Fruit fly (Drosophila melanogaster) whole organism, embryonic: ENCODE data around the gene Psa.
A peak's percentile ranks its signal among the peaks of the same experiment; 100 is the strongest.

Experiments
- Atf6 ChIP-seq: fragments of 200-800 bp; sonication (Bioruptor generic); IDR thresholded peaks from 2 replicates; pipeline ENCODE4 v1.3.6; 2022; ENCODE audit warnings: missing biosample characterization, missing genetic modification characterization
- Bgb ChIP-seq: fragments of 200-800 bp; sonication (Bioruptor generic); IDR thresholded peaks from 2 replicates; pipeline ENCODE4 v1.3.6; 2022; ENCODE audit warnings: missing biosample characterization, missing genetic modification characterization; ENCODE audit not compliant: partially characterized antibody
- CG12219 ChIP-seq: fragments of 200-800 bp; sonication (Bioruptor generic); optimal IDR thresholded peaks from 3 replicates; lab custom pipeline; 2018; ENCODE audit warnings: missing biosample characterization, mild to moderate bottlenecking, missing genetic modification characterization
- CG12391 ChIP-seq: fragments of 200-800 bp; sonication (Bioruptor generic); optimal IDR thresholded peaks from 3 replicates; lab custom pipeline; 2018; ENCODE audit warnings: missing biosample characterization, mild to moderate bottlenecking, missing genetic modification characterization, moderate library complexity
- CG12942 ChIP-seq: fragments of 200-800 bp; sonication (Bioruptor generic); optimal IDR thresholded peaks from 3 replicates; lab custom pipeline; 2016; ENCODE audit warnings: missing biosample characterization, missing genetic modification characterization
- CG15696 ChIP-seq: fragments of 200-800 bp; sonication (Bioruptor generic); optimal IDR thresholded peaks from 2 replicates; lab custom pipeline; 2019; ENCODE audit warnings: missing biosample characterization, mild to moderate bottlenecking, missing genetic modification characterization, moderate library complexity
- CG16779 ChIP-seq: fragments of 200-800 bp; sonication (Bioruptor generic); IDR thresholded peaks from 2 replicates; pipeline ENCODE4 v1.3.6; 2022; ENCODE audit warnings: missing biosample characterization, missing genetic modification characterization
- CG17802 ChIP-seq: fragments of 200-800 bp; sonication (Bioruptor generic); optimal IDR thresholded peaks from 2 replicates; lab custom pipeline; 2018; ENCODE audit warnings: missing biosample characterization, mild to moderate bottlenecking, missing genetic modification characterization, moderate library complexity
- CG18011 ChIP-seq: fragments of 200-800 bp; sonication (Bioruptor generic); optimal IDR thresholded peaks from 2 replicates; lab custom pipeline; 2017; ENCODE audit warnings: missing biosample characterization, missing genetic modification characterization, mild to moderate bottlenecking, moderate library complexity, missing genotype
- CG2889 ChIP-seq: fragments of 200-800 bp; sonication (Bioruptor generic); IDR thresholded peaks from 3 replicates; pipeline ENCODE4 v1.3.6; 2022; ENCODE audit warnings: missing biosample characterization, missing genetic modification characterization
- CG30020 ChIP-seq: fragments of 200-800 bp; optimal IDR thresholded peaks from 2 replicates; lab custom pipeline; 2019; ENCODE audit warnings: missing biosample characterization, mild to moderate bottlenecking, missing genetic modification characterization, moderate library complexity
- CG31224 ChIP-seq: fragments of 200-800 bp; sonication (Bioruptor generic); IDR thresholded peaks from 2 replicates; pipeline ENCODE4 v1.3.6; 2022; ENCODE audit warnings: missing biosample characterization, missing genetic modification characterization
- CG33213 ChIP-seq: fragments of 200-800 bp; sonication (Bioruptor generic); optimal IDR thresholded peaks from 3 replicates; lab custom pipeline; 2016; ENCODE audit warnings: missing biosample characterization, missing genetic modification characterization
- CG6854 ChIP-seq: fragments of 200-800 bp; sonication (Bioruptor generic); optimal IDR thresholded peaks from 3 replicates; lab custom pipeline; 2017; ENCODE audit warnings: missing biosample characterization, mild to moderate bottlenecking, missing genetic modification characterization
- CG7963 ChIP-seq: fragments of 200-800 bp; sonication (Bioruptor generic); IDR thresholded peaks from 3 replicates; pipeline ENCODE4 v1.3.6; 2022; ENCODE audit warnings: missing biosample characterization, missing genetic modification characterization; ENCODE audit not compliant: partially characterized antibody
- CG8944 ChIP-seq: fragments of 200-800 bp; sonication (Bioruptor generic); optimal IDR thresholded peaks from 3 replicates; lab custom pipeline; 2016; ENCODE audit warnings: missing biosample characterization, missing genetic modification characterization
- CkIIα-i1 ChIP-seq: fragments of 200-800 bp; sonication (Bioruptor generic); IDR thresholded peaks from 2 replicates; pipeline ENCODE4 v1.3.6; 2022; ENCODE audit warnings: missing biosample characterization, missing genetic modification characterization
- CrebB ChIP-seq: fragments of 200-800 bp; sonication (Bioruptor generic); optimal IDR thresholded peaks from 3 replicates; lab custom pipeline; 2018; ENCODE audit warnings: missing biosample characterization, mild to moderate bottlenecking, missing genetic modification characterization
- E2f1 ChIP-seq: fragments of 200-800 bp; sonication (Bioruptor generic); IDR thresholded peaks from 2 replicates; pipeline ENCODE4 v1.3.6; 2022; ENCODE audit warnings: missing biosample characterization, missing genetic modification characterization
- Hr78 ChIP-seq, 2 experiments: fragments of 200-800 bp in 1 of 2; fragments of >200 bp in 1 of 2; sonication (Bioruptor generic) in 1 of 2; optimal IDR thresholded peaks; 2 replicates each; lab custom pipeline; 2017 to 2019; ENCODE audit warnings: missing biosample characterization in 2 of 2, missing genetic modification characterization in 2 of 2, mild to moderate bottlenecking in 1 of 2, moderate library complexity in 1 of 2
- Med ChIP-seq: fragments of 200-800 bp; sonication (Bioruptor generic); peaks from one replicate; lab custom pipeline; 2016; ENCODE audit warnings: missing biosample characterization, missing genetic modification characterization, mild to moderate bottlenecking, inconsistent platforms, moderate library complexity
- Meics ChIP-seq: fragments of 200-800 bp; sonication (Bioruptor generic); optimal IDR thresholded peaks from 2 replicates; lab custom pipeline; 2017; ENCODE audit warnings: missing biosample characterization, mild to moderate bottlenecking, missing genetic modification characterization
- NK7.1 ChIP-seq: fragments of 200-800 bp; sonication (Bioruptor generic); optimal IDR thresholded peaks from 3 replicates; lab custom pipeline; 2016; ENCODE audit warnings: missing biosample characterization, missing genetic modification characterization
- Nf-YC ChIP-seq: fragments of 200-800 bp; optimal IDR thresholded peaks from 3 replicates; lab custom pipeline; 2019; ENCODE audit warnings: missing biosample characterization, mild to moderate bottlenecking, missing genetic modification characterization, moderate library complexity
- Opbp ChIP-seq: fragments of 200-800 bp; sonication (Bioruptor generic); IDR thresholded peaks from 3 replicates; pipeline ENCODE4 v1.3.6; 2022; ENCODE audit warnings: missing biosample characterization, missing genetic modification characterization; ENCODE audit not compliant: partially characterized antibody
- Poxn ChIP-seq: fragments of 200-800 bp; sonication (Bioruptor generic); IDR thresholded peaks from 2 replicates; pipeline ENCODE4 v1.3.6; 2022; ENCODE audit warnings: missing biosample characterization, missing genetic modification characterization
- Ravus ChIP-seq: fragments of 200-800 bp; sonication (Bioruptor generic); IDR thresholded peaks from 2 replicates; pipeline ENCODE4 v1.3.6; 2022; ENCODE audit warnings: missing biosample characterization, missing genetic modification characterization
- Trl ChIP-seq, 3 experiments: fragments of >200 bp in 2 of 3; fragments of 200-800 bp in 1 of 3; sonication (Bioruptor generic) in 1 of 3; optimal IDR thresholded peaks; 2 replicates in 1 of 3; 3 replicates in 2 of 3; lab custom pipeline; 2016 to 2017; ENCODE audit warnings: missing biosample characterization in 1 of 3, missing genetic modification characterization in 1 of 3
- Xrp1 ChIP-seq: fragments of 200-800 bp; sonication (Bioruptor generic); IDR thresholded peaks from 2 replicates; pipeline ENCODE4 v1.3.6; 2022; ENCODE audit warnings: missing biosample characterization, missing genetic modification characterization
- az2 ChIP-seq: fragments of 200-800 bp; sonication (Bioruptor generic); optimal IDR thresholded peaks from 3 replicates; lab custom pipeline; 2016; ENCODE audit warnings: missing biosample characterization, missing genetic modification characterization
- bowl ChIP-seq: fragments of 200-800 bp; sonication (Bioruptor generic); IDR thresholded peaks from 2 replicates; pipeline ENCODE4 v1.3.6; 2022; ENCODE audit warnings: missing biosample characterization, missing genetic modification characterization
- cas ChIP-seq: fragments of 200-800 bp; sonication (Bioruptor generic); IDR thresholded peaks from 2 replicates; pipeline ENCODE4 v1.3.6; 2022; ENCODE audit warnings: missing biosample characterization, missing genetic modification characterization
- chm ChIP-seq: fragments of 200-800 bp; sonication (Bioruptor generic); IDR thresholded peaks from 2 replicates; pipeline ENCODE4 v1.3.6; 2022; ENCODE audit warnings: missing biosample characterization, missing genetic modification characterization
- ftz-f1 ChIP-seq: fragments of 200-800 bp; sonication (Bioruptor generic); optimal IDR thresholded peaks from 2 replicates; lab custom pipeline; 2016; ENCODE audit warnings: missing biosample characterization, missing genetic modification characterization
- gcm ChIP-seq: fragments of 200-800 bp; sonication (Bioruptor generic); optimal IDR thresholded peaks from 2 replicates; lab custom pipeline; 2019; ENCODE audit warnings: missing biosample characterization, mild to moderate bottlenecking, missing genetic modification characterization, moderate library complexity
- gfzf ChIP-seq: fragments of 200-800 bp; sonication (Bioruptor generic); optimal IDR thresholded peaks from 2 replicates; lab custom pipeline; 2016; ENCODE audit warnings: missing biosample characterization, mild to moderate bottlenecking, missing genetic modification characterization, moderate library complexity
- jing ChIP-seq: fragments of 200-800 bp; sonication (Bioruptor generic); optimal IDR thresholded peaks from 2 replicates; lab custom pipeline; 2018; ENCODE audit warnings: missing biosample characterization, mild to moderate bottlenecking, missing genetic modification characterization
- klu ChIP-seq: fragments of 200-800 bp; sonication (Bioruptor generic); IDR thresholded peaks from 2 replicates; pipeline ENCODE4 v1.3.6; 2022; ENCODE audit warnings: missing biosample characterization, missing genetic modification characterization
- lola ChIP-seq, 3 experiments: fragments of >200 bp in 2 of 3; fragments of 200-800 bp in 1 of 3; sonication (Bioruptor generic) in 1 of 3; optimal IDR thresholded peaks; 2 replicates each; lab custom pipeline; 2017 to 2019; ENCODE audit warnings: missing biosample characterization in 3 of 3, missing genetic modification characterization in 3 of 3, mild to moderate bottlenecking in 1 of 3, moderate library complexity in 1 of 3
- lov ChIP-seq, 2 experiments: fragments of 200-800 bp in 1 of 2; fragments of >200 bp in 1 of 2; sonication (Bioruptor generic) in 1 of 2; IDR thresholded peaks in 1 of 2; optimal IDR thresholded peaks in 1 of 2; 2 replicates in 1 of 2; 3 replicates in 1 of 2; pipeline versions ENCODE4 v1.3.6 to Lab custom; 2017 to 2022; ENCODE audit warnings: missing biosample characterization in 1 of 2, missing genetic modification characterization in 1 of 2
- mirr ChIP-seq: fragments of 200-800 bp; sonication (Bioruptor generic); optimal IDR thresholded peaks from 3 replicates; lab custom pipeline; 2018; ENCODE audit warnings: missing biosample characterization, mild to moderate bottlenecking, missing genetic modification characterization
- mld ChIP-seq: fragments of 200-800 bp; sonication (Bioruptor generic); IDR thresholded peaks from 3 replicates; pipeline ENCODE4 v1.3.6; 2022; ENCODE audit warnings: missing biosample characterization, missing genetic modification characterization; ENCODE audit not compliant: partially characterized antibody
- salm ChIP-seq: fragments of 200-800 bp; sonication (Bioruptor generic); optimal IDR thresholded peaks from 2 replicates; lab custom pipeline; 2018; ENCODE audit warnings: missing biosample characterization, mild to moderate bottlenecking, missing genetic modification characterization
- sc ChIP-seq, 3 experiments: fragments of >200 bp in 2 of 3; fragments of 200-800 bp in 1 of 3; sonication (Bioruptor generic) in 1 of 3; optimal IDR thresholded peaks; 2 replicates in 2 of 3; 3 replicates in 1 of 3; lab custom pipeline; 2017; ENCODE audit warnings: mild to moderate bottlenecking in 1 of 3, missing biosample characterization in 1 of 3, missing genetic modification characterization in 1 of 3, missing genetic modification reagents in 1 of 3
- sim ChIP-seq: fragments of 200-800 bp; sonication (Bioruptor generic); IDR thresholded peaks from 2 replicates; pipeline ENCODE4 v1.3.6; 2022; ENCODE audit warnings: missing biosample characterization, missing genetic modification characterization
- trem ChIP-seq: fragments of 200-800 bp; optimal IDR thresholded peaks from 3 replicates; lab custom pipeline; 2019; ENCODE audit warnings: missing biosample characterization, mild to moderate bottlenecking, missing genetic modification characterization, moderate library complexity

Gene Psa

DNA sequence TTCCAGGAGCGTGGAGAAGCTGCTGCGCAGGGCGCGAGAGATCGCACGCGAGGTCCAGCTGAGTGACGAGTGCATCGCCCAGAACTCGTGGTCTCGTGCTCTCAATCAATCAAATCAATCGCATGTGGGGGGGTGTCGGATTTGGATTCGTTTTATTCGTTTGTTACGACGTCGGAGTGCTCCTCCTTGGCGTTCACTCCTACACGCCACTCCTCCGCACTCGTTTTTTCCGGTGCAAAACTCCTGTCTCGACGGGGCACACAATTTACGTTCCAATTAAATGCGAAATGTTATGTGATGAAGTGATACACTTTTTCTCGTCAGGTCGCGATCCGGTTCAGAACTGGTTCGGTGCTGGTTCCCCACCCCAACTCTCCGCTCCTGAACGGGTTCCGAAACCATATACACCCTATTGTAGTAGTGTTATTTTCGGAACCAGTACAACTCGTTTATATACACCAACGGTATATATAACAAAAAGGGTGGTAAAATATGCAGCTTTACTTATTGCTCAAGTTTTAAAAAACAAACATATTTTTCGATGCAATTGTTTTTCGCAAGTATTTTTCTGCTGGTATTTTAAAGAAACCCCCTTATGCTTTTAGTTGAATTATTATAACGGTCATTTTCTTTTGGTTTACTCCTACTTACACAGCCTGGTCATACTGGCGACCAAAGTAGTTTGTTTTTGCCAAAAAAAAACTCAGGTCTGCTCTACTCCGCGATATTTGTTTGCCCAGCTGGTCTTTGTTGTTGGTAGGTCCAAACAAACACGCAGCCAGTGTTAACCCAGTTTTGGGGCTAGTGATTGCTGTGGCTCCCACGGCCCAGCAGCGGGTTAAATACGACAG lies 34.1 kb downstream of the Psa start, which contains the start of the genes CG12091 and pns (continued):
- TF ChIP-seq chm (GFP tag; lab: Robert Waterston, UW) = no peak
- peak; percentile 27 for TF ChIP-seq salm (tag; lab: Kevin White, UChicago)
- peak; percentile 20 for TF ChIP-seq CG12219 (GFP tag; lab: Kevin White, UChicago)
- no peak for TF ChIP-seq lov (optimal IDR thresholded peaks at IDR 0.05; lab: Kevin White, UChicago)
- TF ChIP-seq lov (GFP tag; IDR thresholded peaks at IDR 0.05; lab: Robert Waterston, UW) = no peak
- no peak for TF ChIP-seq jing
- TF ChIP-seq gcm (GFP tag; lab: Kevin White, UChicago) = peak; percentile 69
- no peak for TF ChIP-seq Trl (optimal IDR thresholded peaks at IDR 0.05; lab: Kevin White, UChicago)
- peak; percentile 51 for TF ChIP-seq Trl (GFP tag; optimal IDR thresholded peaks at IDR 0.05; lab: Kevin White, UChicago)
- 0 out of 2 replicates have a peak, but pooled peaks have one; percentile 5 for TF ChIP-seq bowl (GFP tag; lab: Robert Waterston, UW)
- peak; percentile 80 for TF ChIP-seq CG30020 (tag; lab: Kevin White, UChicago)
- no peak for TF ChIP-seq sc (optimal IDR thresholded peaks at IDR 0.05; lab: Kevin White, UChicago)
- TF ChIP-seq sc (GFP tag; optimal IDR thresholded peaks at IDR 0.05; lab: Kevin White, UChicago) = no peak
- TF ChIP-seq Ravus (GFP tag; lab: Robert Waterston, UW) = no peak
- peak; percentile 11 for TF ChIP-seq ftz-f1 (GFP tag; lab: Kevin White, UChicago)
- peak; percentile 41 for TF ChIP-seq CG8944 (GFP tag; lab: Kevin White, UChicago)
- peak in 1 of 3 experiments; percentile 60 for TF ChIP-seq lola (GFP tag; optimal IDR thresholded peaks at IDR 0.05; lab: Kevin White, UChicago)
- TF ChIP-seq CG33213 (GFP tag; lab: Kevin White, UChicago) = peak; percentile 69
- TF ChIP-seq Atf6 = 0 out of 2 replicates have a peak, but pooled peaks have one; percentile 62
- peak; percentile 26 for TF ChIP-seq CG12942 (GFP tag; lab: Kevin White, UChicago)
- peak; percentile 87 for TF ChIP-seq trem (tag; lab: Kevin White, UChicago)
- peak; percentile 20 for TF ChIP-seq NK7.1 (GFP tag; lab: Kevin White, UChicago)
- TF ChIP-seq sim (GFP tag; lab: Robert Waterston, UW) = no peak
- TF ChIP-seq CG12391 (tag; lab: Kevin White, UChicago) = peak; percentile 85
- TF ChIP-seq Meics (GFP tag; lab: Kevin White, UChicago) = peak; percentile 87
- TF ChIP-seq Med (GFP tag; lab: Kevin White, UChicago) = peak; percentile 96
- TF ChIP-seq E2f1 (GFP tag; lab: Robert Waterston, UW) = peak; percentile 55
- TF ChIP-seq CG2889 (GFP tag; lab: Robert Waterston, UW) = peak; percentile 60; the same call in 2 of the 3 replicates
- TF ChIP-seq mld = no peak
- TF ChIP-seq az2 (GFP tag; lab: Kevin White, UChicago) = peak; percentile 62
- TF ChIP-seq mirr (GFP tag; lab: Kevin White, UChicago) = no peak
- no peak for TF ChIP-seq CG16779 (GFP tag; lab: Robert Waterston, UW)
- TF ChIP-seq CkIIα-i1 (GFP tag; lab: Robert Waterston, UW) = no peak
- TF ChIP-seq CrebB (tag; lab: Kevin White, UChicago) = peak; percentile 62
- peak; percentile 27; the same call in 1 of the 2 replicates for TF ChIP-seq cas (GFP tag; lab: Robert Waterston, UW)
- TF ChIP-seq CG31224 (GFP tag; lab: Robert Waterston, UW) = peak; percentile 29; the same call in 1 of the 2 replicates
- TF ChIP-seq Poxn (GFP tag; lab: Robert Waterston, UW) = no peak
- peak in 1 of 2 experiments; percentile 61 for TF ChIP-seq Hr78 (GFP tag; optimal IDR thresholded peaks at IDR 0.05; lab: Kevin White, UChicago)
- TF ChIP-seq CG17802 (tag; lab: Kevin White, UChicago) = no peak
- TF ChIP-seq Xrp1 (GFP tag; lab: Robert Waterston, UW) = peak; percentile 61; the same call in 1 of the 2 replicates
- peak; percentile 73 for TF ChIP-seq CG15696 (tag; lab: Kevin White, UChicago)
- no peak for TF ChIP-seq CG7963 (GFP tag; lab: Robert Waterston, UW)
- TF ChIP-seq Nf-YC (tag; lab: Kevin White, UChicago) = peak; percentile 69
- TF ChIP-seq klu (GFP tag; lab: Robert Waterston, UW) = peak; percentile 53; the same call in 1 of the 2 replicates
- peak; percentile 93 for TF ChIP-seq gfzf (GFP tag; lab: Kevin White, UChicago)
- TF ChIP-seq CG18011 (GFP tag; lab: Kevin White, UChicago) = peak; percentile 49
- TF ChIP-seq Bgb (GFP tag; lab: Robert Waterston, UW) = peak; percentile 44
- peak; percentile 67; the same call in 2 of the 3 replicates for TF ChIP-seq Opbp
- peak; percentile 17 for TF ChIP-seq CG6854 (GFP tag; lab: Kevin White, UChicago)
